Fruit fly (Drosophila melanogaster) whole organism, prepupa: ENCODE data around the gene CG3702.

Source experiments
- CG4318 ChIP-seq: fragments of 200-800 bp; sonication (Bioruptor generic); optimal IDR thresholded peaks from 3 replicates; lab custom pipeline; 2017; ENCODE audit warnings: missing biosample characterization, mild to moderate bottlenecking, missing genetic modification characterization
- CG7368 ChIP-seq: fragments of 200-800 bp; sonication (Bioruptor generic); optimal IDR thresholded peaks from 3 replicates; lab custom pipeline; 2016; ENCODE audit warnings: missing biosample characterization, missing genetic modification characterization
- Gug ChIP-seq: fragments of 200-800 bp; sonication (Bioruptor generic); IDR thresholded peaks from 2 replicates; pipeline ENCODE4 v1.3.6; 2022; ENCODE audit warnings: missing biosample characterization, missing genetic modification characterization
- Hr39 ChIP-seq: fragments of 200-800 bp; sonication (Bioruptor generic); optimal IDR thresholded peaks from 2 replicates; lab custom pipeline; 2016; ENCODE audit warnings: missing biosample characterization, missing genetic modification characterization
- Hr4 ChIP-seq: fragments of 200-800 bp; sonication (Bioruptor generic); optimal IDR thresholded peaks from 3 replicates; lab custom pipeline; 2016; ENCODE audit warnings: missing biosample characterization, missing genetic modification characterization
- acj6 ChIP-seq: fragments of 200-800 bp; sonication (Bioruptor generic); optimal IDR thresholded peaks from 3 replicates; lab custom pipeline; 2016; ENCODE audit warnings: missing biosample characterization, missing genetic modification characterization
- dac ChIP-seq: fragments of 200-800 bp; sonication (Bioruptor generic); optimal IDR thresholded peaks from 2 replicates; lab custom pipeline; 2017; ENCODE audit warnings: missing biosample characterization, mild to moderate bottlenecking, missing genetic modification characterization
- eg ChIP-seq: fragments of 200-800 bp; sonication (Bioruptor generic); IDR thresholded peaks from 3 replicates; pipeline ENCODE4 v1.3.6; 2022; ENCODE audit warnings: missing biosample characterization, missing genetic modification characterization
- pdm3 ChIP-seq: fragments of 200-800 bp; sonication (Bioruptor generic); optimal IDR thresholded peaks from 3 replicates; lab custom pipeline; 2016; ENCODE audit warnings: missing biosample characterization, missing genetic modification characterization

DNA sequence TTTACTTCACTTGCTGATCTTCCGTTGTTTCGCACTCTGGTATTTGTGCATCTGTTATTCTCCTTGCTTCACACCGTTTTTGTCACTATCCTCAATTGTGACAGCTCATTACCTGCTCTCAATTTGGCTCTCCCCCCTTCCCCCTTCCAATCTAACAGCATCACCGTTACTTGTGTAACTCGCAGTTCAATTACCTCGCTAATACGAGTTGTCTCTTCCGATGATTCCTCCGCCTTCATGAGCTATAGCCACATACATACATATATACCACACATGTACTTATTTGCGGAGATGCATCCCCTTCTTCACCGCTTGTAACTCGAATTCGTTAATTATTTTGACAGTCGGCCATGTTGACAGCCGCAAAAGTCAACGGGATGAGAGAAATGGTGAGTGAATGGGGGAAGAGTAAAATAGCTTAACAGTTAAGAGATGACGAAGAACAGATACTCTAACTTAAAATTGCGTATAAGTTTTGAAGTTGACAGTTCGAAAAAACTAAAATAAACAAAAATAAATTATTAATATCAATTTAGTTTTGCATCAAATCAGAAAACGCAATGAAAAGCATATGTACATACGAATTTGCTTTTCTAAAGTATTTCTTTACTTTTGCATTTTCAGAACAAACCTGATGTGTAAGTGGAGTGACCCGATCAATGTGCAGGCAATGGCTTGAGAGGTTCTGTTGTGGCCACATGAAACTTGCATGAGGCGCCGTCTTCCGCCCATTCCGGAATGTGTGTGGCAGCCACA is 41.5 kb downstream of the CG3702 start:
- TF ChIP-seq Hr4 (peak; percentile 54), Hr39 (GFP tag; lab: Kevin White, UChicago) (no peak), CG7368 (GFP tag; lab: Kevin White, UChicago) (no peak), eg (GFP tag; lab: Robert Waterston, UW) (no peak), Gug (GFP tag; lab: Robert Waterston, UW) (no peak), CG4318 (peak; percentile 32), dac (GFP tag; lab: Kevin White, UChicago) (no peak), acj6 (GFP tag; lab: Kevin White, UChicago) (peak; percentile 42), pdm3 (no peak)
